Fruit fly (Drosophila melanogaster): Measurements from ENCODE around the gene CG14695.

CG14695 gene

DNA sequence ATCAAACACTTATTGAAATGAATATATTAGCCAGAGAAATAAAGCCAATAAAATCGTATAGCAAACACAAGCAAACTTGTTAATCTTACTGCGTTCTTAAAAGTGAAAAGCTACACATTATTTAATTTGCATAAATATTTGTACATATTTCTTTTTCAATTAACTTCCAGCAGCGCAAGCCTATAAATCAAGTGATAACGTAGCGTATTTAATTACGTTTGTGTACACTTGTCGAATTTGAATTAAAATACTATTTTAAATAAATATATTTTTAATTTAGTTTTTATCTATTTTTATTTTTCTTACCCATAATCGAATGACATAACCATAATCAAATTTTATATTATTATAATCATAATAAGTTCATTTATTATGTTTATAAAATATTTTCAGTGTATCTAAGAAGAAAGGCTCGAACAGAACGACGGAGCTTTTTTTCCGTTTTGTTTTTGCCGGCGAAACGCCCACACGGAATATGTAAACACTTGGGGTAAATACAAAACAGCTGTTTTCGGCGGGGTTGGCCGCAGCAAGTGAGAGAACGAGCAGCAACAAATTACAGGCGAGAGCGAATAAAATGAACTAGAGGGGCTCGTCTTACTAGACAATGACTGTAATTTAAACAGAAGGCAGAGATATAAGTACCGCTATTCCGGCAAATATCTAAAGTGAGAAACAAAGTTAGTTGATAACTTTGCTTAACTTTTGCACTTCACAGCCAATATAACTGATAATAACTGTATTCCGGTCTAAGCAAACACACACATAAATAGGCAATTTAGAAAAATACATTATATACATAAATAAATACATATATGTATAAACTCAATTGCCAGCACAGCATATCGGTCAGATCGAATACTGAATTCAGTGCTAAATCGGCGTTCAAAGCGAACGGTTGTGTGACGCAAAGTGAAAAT lies 3.3 kb downstream of the CG14695 start, which contains the start of gene Sodh2 (continued):
- peak; percentile 22 for TF ChIP-seq Met (GFP tag; optimal IDR thresholded peaks at IDR 0.05)
- TF ChIP-seq CG6792 (GFP tag; optimal IDR thresholded peaks at IDR 0.05) = peak; percentile 53
- TF ChIP-seq eg (GFP tag; IDR thresholded peaks at IDR 0.05) = peak; percentile 88
- TF ChIP-seq acj6 (GFP tag; optimal IDR thresholded peaks at IDR 0.05) = peak; percentile 26
- TF ChIP-seq Hr38 (GFP tag; optimal IDR thresholded peaks at IDR 0.05) = no peak
- peak; percentile 32 for TF ChIP-seq dac (GFP tag; optimal IDR thresholded peaks at IDR 0.05)
- peak; percentile 58 for TF ChIP-seq CG3032 (tag; optimal IDR thresholded peaks at IDR 0.05)
- TF ChIP-seq salr (GFP tag; optimal IDR thresholded peaks at IDR 0.05) = peak in 1 of 2 experiments; percentile 54
- peak; percentile 85 for TF ChIP-seq Eip78C (GFP tag)
- TF ChIP-seq CG6854 (GFP tag; optimal IDR thresholded peaks at IDR 0.05) = peak; percentile 78
- TF ChIP-seq CG7368 (GFP tag; optimal IDR thresholded peaks at IDR 0.05) = peak; percentile 45
- TF ChIP-seq CG11294 (GFP tag; IDR thresholded peaks at IDR 0.05) = peak; percentile 65
- TF ChIP-seq OdsH (GFP tag; optimal IDR thresholded peaks at IDR 0.05) = peak; percentile 65
- peak; percentile 63 for TF ChIP-seq CG32006 (GFP tag; optimal IDR thresholded peaks at IDR 0.05)
- TF ChIP-seq fd85E (GFP tag; optimal IDR thresholded peaks at IDR 0.05) = no peak
- peak; percentile 52 for TF ChIP-seq CG3919 (GFP tag; optimal IDR thresholded peaks at IDR 0.05)
- TF ChIP-seq CG1621 (tag; optimal IDR thresholded peaks at IDR 0.05) = no peak
- peak; percentile 56 for TF ChIP-seq CG6276 (GFP tag; optimal IDR thresholded peaks at IDR 0.05)
- peak; percentile 45 for TF ChIP-seq CG16779 (tag; optimal IDR thresholded peaks at IDR 0.05)
- TF ChIP-seq svp (GFP tag) = peak; percentile 75
- TF ChIP-seq Lpt (GFP tag; optimal IDR thresholded peaks at IDR 0.05) = peak; percentile 43
- peak; percentile 28 to 66 for TF ChIP-seq ss (GFP tag; optimal IDR thresholded peaks at IDR 0.05)
- no peak for TF ChIP-seq CG4318 (GFP tag; optimal IDR thresholded peaks at IDR 0.05)
- TF ChIP-seq Sox102F (GFP tag; optimal IDR thresholded peaks at IDR 0.05) = peak; percentile 77

DNA sequence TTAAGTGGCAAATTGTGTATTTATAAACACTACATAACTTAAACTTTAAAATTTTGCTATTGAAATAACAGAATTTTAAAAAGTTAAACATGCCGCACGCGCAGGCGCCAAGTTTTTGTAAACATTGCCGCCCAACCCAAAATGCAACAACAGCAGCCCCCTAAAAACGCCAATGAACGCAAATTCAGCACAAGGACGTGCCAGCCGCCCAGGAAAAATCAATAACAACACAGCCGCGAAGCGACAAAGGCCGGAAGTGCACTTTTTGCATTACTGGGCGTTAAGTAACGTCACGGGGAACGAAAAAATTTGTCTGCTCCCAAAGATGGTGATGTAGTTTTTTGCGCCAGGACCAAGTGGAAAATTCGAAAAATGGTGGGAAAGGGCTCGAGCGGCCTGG lies 6.3 kb downstream of the CG14695 start, which contains the start of gene CG4596:
Gene CG4596, plus strand, starts transcription at position 219 of the 400 bp plus-strand sequence.
- TF ChIP-seq CG6808 (GFP tag; optimal IDR thresholded peaks at IDR 0.05) (no peak), Ets96B (tag; optimal IDR thresholded peaks at IDR 0.05) (no peak), fd59A (GFP tag; optimal IDR thresholded peaks at IDR 0.05) (no peak), Hr39 (GFP tag; optimal IDR thresholded peaks at IDR 0.05) (no peak), CG34406 (GFP tag; optimal IDR thresholded peaks at IDR 0.05) (no peak)

DNA sequence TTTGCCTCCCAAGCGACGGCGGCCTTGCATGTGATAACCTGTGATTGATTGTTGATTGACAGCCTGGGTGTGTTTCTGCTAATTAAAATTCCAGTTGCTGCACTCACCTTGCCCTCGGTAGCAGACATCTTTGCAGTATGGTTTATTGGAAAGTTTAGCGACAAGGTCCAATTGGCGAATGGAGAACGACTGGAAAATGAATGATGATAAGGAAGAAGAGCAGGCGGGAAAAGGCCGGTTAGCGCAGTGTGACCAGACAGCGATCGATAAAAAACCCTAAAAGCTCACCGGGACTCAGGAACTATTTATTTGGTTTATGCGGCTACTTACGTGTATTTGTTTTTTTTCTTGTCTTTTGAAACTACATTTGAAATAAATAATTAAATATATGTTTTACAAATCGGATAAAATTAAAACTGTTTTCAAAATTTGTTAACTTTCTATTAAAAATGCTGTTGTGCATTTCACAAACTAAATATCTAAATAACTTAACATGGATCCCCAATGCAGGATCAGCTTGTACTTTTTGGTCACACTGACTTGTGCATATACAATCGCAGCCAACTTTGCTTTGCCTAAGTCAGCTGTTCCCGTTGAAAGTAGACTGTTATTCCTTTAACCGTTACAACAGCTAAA lies 6.9 kb downstream of the CG14695 start, which contains the start of gene Fdh:
Gene Fdh, minus strand, starts transcription at position 234 of the 636 bp plus-strand sequence.
- TF ChIP-seq fkh (GFP tag; optimal IDR thresholded peaks at IDR 0.05) (peak; percentile 40), CG6792 (GFP tag; optimal IDR thresholded peaks at IDR 0.05) (peak; percentile 46), Eip78C (GFP tag) (peak; percentile 89), CG6276 (GFP tag; optimal IDR thresholded peaks at IDR 0.05) (no peak), CG6808 (GFP tag; optimal IDR thresholded peaks at IDR 0.05) (peak; percentile 53), CG16779 (tag; optimal IDR thresholded peaks at IDR 0.05) (peak; percentile 31), fd85E (GFP tag; optimal IDR thresholded peaks at IDR 0.05) (no peak), achi (GFP tag; optimal IDR thresholded peaks at IDR 0.05) (peak; percentile 51), net (GFP tag; optimal IDR thresholded peaks at IDR 0.05) (no peak), Ets96B (tag; optimal IDR thresholded peaks at IDR 0.05) (peak; percentile 36), vri (GFP tag; optimal IDR thresholded peaks at IDR 0.05) (peak; percentile 32), CG8319 (GFP tag; optimal IDR thresholded peaks at IDR 0.05) (no peak), Blimp-1 (GFP tag; optimal IDR thresholded peaks at IDR 0.05) (no peak), Sox15 (GFP tag; optimal IDR thresholded peaks at IDR 0.05) (no peak), esn (GFP tag; optimal IDR thresholded peaks at IDR 0.05) (peak; percentile 70), CG9139 (GFP tag; optimal IDR thresholded peaks at IDR 0.05) (no peak), CG3919 (GFP tag; optimal IDR thresholded peaks at IDR 0.05) (peak; percentile 48), Met (GFP tag; optimal IDR thresholded peaks at IDR 0.05) (no peak), CG3032 (tag; optimal IDR thresholded peaks at IDR 0.05) (peak; percentile 54), pdm3 (GFP tag; optimal IDR thresholded peaks at IDR 0.05) (no peak), lz (GFP tag; optimal IDR thresholded peaks at IDR 0.05) (peak; percentile 66), Eip93F (GFP tag; optimal IDR thresholded peaks at IDR 0.05) (peak; percentile 44), spab (GFP tag; optimal IDR thresholded peaks at IDR 0.05) (no peak), Lpt (GFP tag; optimal IDR thresholded peaks at IDR 0.05) (peak; percentile 44), svp (GFP tag) (peak; percentile 79), CG6854 (GFP tag; optimal IDR thresholded peaks at IDR 0.05) (peak; percentile 58), CG31627 (GFP tag; optimal IDR thresholded peaks at IDR 0.05) (peak; percentile 50), cyc (GFP tag; optimal IDR thresholded peaks at IDR 0.05) (no peak)
